Worm (Caenorhabditis elegans) whole organism, mixed stage, embryonic: ENCODE data around the gene F48G7.8.

Source experiments
- M03D4.4 ChIP-seq: sonication (generic microtip); optimal IDR thresholded peaks from 2 replicates; lab custom pipeline; 2017; ENCODE audit warnings: mild to moderate bottlenecking, missing genetic modification characterization, missing compliant biosample characterization
- bed-3 ChIP-seq: fragments of 200-800 bp; sonication (Bioruptor generic); optimal IDR thresholded peaks from 3 replicates; lab custom pipeline; 2018; ENCODE audit warnings: mild to moderate bottlenecking, missing genetic modification characterization, moderate library complexity, missing compliant biosample characterization
- blmp-1 ChIP-seq: fragments of 150-350 bp; optimal IDR thresholded peaks from 2 replicates; lab custom pipeline; 2014; ENCODE audit warnings: missing biosample characterization, missing genetic modification characterization
- ceh-39 ChIP-seq: fragments of 150-350 bp; optimal IDR thresholded peaks from 2 replicates; lab custom pipeline; 2014; ENCODE audit warnings: missing biosample characterization, missing genetic modification characterization
- ceh-83 ChIP-seq: fragments of 200-800 bp; sonication (Bioruptor generic); optimal IDR thresholded peaks from 2 replicates; lab custom pipeline; 2018; ENCODE audit warnings: mild to moderate bottlenecking, missing genetic modification characterization, missing compliant biosample characterization
- ces-1 ChIP-seq: fragments of 150-350 bp; optimal IDR thresholded peaks from 2 replicates; lab custom pipeline; 2014; ENCODE audit warnings: missing biosample characterization, missing genetic modification reagents, missing genetic modification characterization
- cnd-1 ChIP-seq: fragments of 200-800 bp; sonication (Bioruptor generic); optimal IDR thresholded peaks from 2 replicates; lab custom pipeline; 2018; ENCODE audit warnings: mild to moderate bottlenecking, missing genetic modification characterization, missing compliant biosample characterization
- drap-1 ChIP-seq: fragments of 200-800 bp; sonication (Bioruptor generic); optimal IDR thresholded peaks from 3 replicates; lab custom pipeline; 2018; ENCODE audit warnings: mild to moderate bottlenecking, missing genetic modification characterization, missing compliant biosample characterization
- elt-1 ChIP-seq: sonication (generic microtip); optimal IDR thresholded peaks from 2 replicates; lab custom pipeline; 2017; ENCODE audit warnings: missing genetic modification characterization, mild to moderate bottlenecking, missing compliant biosample characterization, antibody characterized with exemption, moderate library complexity, borderline replicate concordance; ENCODE audit not compliant: insufficient read depth
- elt-3 ChIP-seq: fragments of 150-350 bp; optimal IDR thresholded peaks from 2 replicates; lab custom pipeline; 2014; ENCODE audit warnings: missing biosample characterization, missing genetic modification characterization
- flh-1 ChIP-seq: fragments of 200-800 bp; sonication (Bioruptor generic); optimal IDR thresholded peaks from 2 replicates; lab custom pipeline; 2018; ENCODE audit warnings: mild to moderate bottlenecking, missing genetic modification characterization, moderate library complexity, missing compliant biosample characterization
- ham-2 ChIP-seq: fragments of 200-800 bp; sonication (Bioruptor generic); optimal IDR thresholded peaks from 2 replicates; lab custom pipeline; 2018; ENCODE audit warnings: mild to moderate bottlenecking, missing genetic modification characterization, missing compliant biosample characterization
- hlh-1 ChIP-seq: fragments of 150-350 bp; optimal IDR thresholded peaks from 2 replicates; lab custom pipeline; 2014; ENCODE audit warnings: missing biosample characterization, missing genetic modification reagents, missing genetic modification characterization
- lin-13 ChIP-seq: fragments of 150-350 bp; optimal IDR thresholded peaks from 2 replicates; lab custom pipeline; 2014; ENCODE audit warnings: missing biosample characterization, missing genetic modification characterization
- lin-32 ChIP-seq: fragments of 200-800 bp; sonication (Bioruptor generic); optimal IDR thresholded peaks from 2 replicates; lab custom pipeline; 2018; ENCODE audit warnings: mild to moderate bottlenecking, missing genetic modification characterization, missing compliant biosample characterization
- lsy-2 ChIP-seq: fragments of 150-350 bp; optimal IDR thresholded peaks from 2 replicates; lab custom pipeline; 2014; ENCODE audit warnings: missing biosample characterization, missing genetic modification characterization
- mab-5 ChIP-seq: fragments of 150-350 bp; optimal IDR thresholded peaks from 2 replicates; lab custom pipeline; 2014; ENCODE audit warnings: missing biosample characterization, missing genetic modification characterization
- mep-1 ChIP-seq: fragments of 150-350 bp; optimal IDR thresholded peaks from 2 replicates; lab custom pipeline; 2017; ENCODE audit warnings: missing biosample characterization, missing genetic modification reagents, missing genetic modification characterization, inconsistent platforms
- mls-2 ChIP-seq: sonication (generic microtip); optimal IDR thresholded peaks from 2 replicates; lab custom pipeline; 2016; ENCODE audit warnings: mild to moderate bottlenecking, missing genetic modification characterization, moderate library complexity, missing compliant biosample characterization
- nhr-12 ChIP-seq: fragments of 150-350 bp; optimal IDR thresholded peaks from 2 replicates; lab custom pipeline; 2014; ENCODE audit warnings: missing biosample characterization, missing genetic modification characterization
- nhr-2 ChIP-seq: fragments of 150-350 bp; optimal IDR thresholded peaks from 2 replicates; lab custom pipeline; 2014; ENCODE audit warnings: missing biosample characterization, missing genetic modification characterization
- nhr-237 ChIP-seq: fragments of 150-350 bp; optimal IDR thresholded peaks from 2 replicates; lab custom pipeline; 2014; ENCODE audit warnings: missing biosample characterization, missing genetic modification characterization
- nhr-28 ChIP-seq: fragments of 150-350 bp; optimal IDR thresholded peaks from 2 replicates; lab custom pipeline; 2014; ENCODE audit warnings: missing biosample characterization, missing genetic modification characterization
- nhr-76 ChIP-seq: sonication (generic microtip); optimal IDR thresholded peaks from 2 replicates; lab custom pipeline; 2017; ENCODE audit warnings: missing biosample characterization, missing genetic modification characterization
- pha-4 ChIP-seq: fragments of 150-350 bp; optimal IDR thresholded peaks from 2 replicates; lab custom pipeline; 2018; ENCODE audit warnings: missing biosample characterization, missing genetic modification reagents, missing genetic modification characterization
- sem-2 ChIP-seq: fragments of 200-800 bp; sonication (Bioruptor generic); optimal IDR thresholded peaks from 2 replicates; lab custom pipeline; 2018; ENCODE audit warnings: mild to moderate bottlenecking, missing genetic modification characterization, missing compliant biosample characterization
- snpc-4 ChIP-seq: fragments of 150-350 bp; optimal IDR thresholded peaks from 2 replicates; lab custom pipeline; 2014; ENCODE audit warnings: missing biosample characterization, missing genetic modification characterization
- sptf-1 ChIP-seq: sonication (generic microtip); optimal IDR thresholded peaks from 2 replicates; lab custom pipeline; 2017; ENCODE audit warnings: mild to moderate bottlenecking, missing genetic modification characterization, moderate library complexity, missing compliant biosample characterization
- unc-120 ChIP-seq: sonication (generic microtip); optimal IDR thresholded peaks from 2 replicates; lab custom pipeline; 2017; ENCODE audit warnings: missing genetic modification characterization, missing compliant biosample characterization; ENCODE audit not compliant: poor library complexity, severe bottlenecking
- unc-39 ChIP-seq: fragments of 150-350 bp; optimal IDR thresholded peaks from 2 replicates; lab custom pipeline; 2014; ENCODE audit warnings: missing biosample characterization, missing genetic modification characterization
- unc-62 ChIP-seq: fragments of 150-350 bp; optimal IDR thresholded peaks from 2 replicates; lab custom pipeline; 2014; ENCODE audit warnings: missing biosample characterization, missing genetic modification reagents, missing genetic modification characterization
- zip-8 ChIP-seq: fragments of 150-350 bp; optimal IDR thresholded peaks from 2 replicates; lab custom pipeline; 2014; ENCODE audit warnings: missing biosample characterization, missing genetic modification characterization
- ztf-11 ChIP-seq: fragments of 150-350 bp; optimal IDR thresholded peaks from 2 replicates; lab custom pipeline; 2014; ENCODE audit warnings: missing biosample characterization, missing genetic modification characterization

Gene F48G7.8

DNA sequence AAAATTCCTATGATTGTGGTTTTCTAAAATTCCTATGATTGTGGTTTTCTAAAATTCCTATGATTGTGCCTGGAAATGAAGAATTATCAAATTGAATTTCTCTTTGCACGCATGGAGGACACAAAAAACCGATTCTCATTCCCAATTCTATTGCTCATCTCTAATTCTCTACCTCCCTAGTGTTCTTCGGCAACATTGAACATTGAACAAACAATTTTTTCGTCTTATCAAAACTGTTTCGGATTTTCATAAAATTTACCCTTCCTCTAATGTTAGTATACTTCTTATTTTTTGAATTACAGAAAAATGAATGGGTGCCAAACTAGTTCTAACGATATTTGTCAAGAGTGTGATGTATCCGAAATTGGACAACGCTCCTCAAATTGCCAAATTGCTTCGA is 8.8 kb upstream of the F48G7.8 start, which contains the start of gene pals-31:
Gene pals-31 (plus strand): TSS at position 301 of the 400 bp plus-strand sequence.
- TF ChIP-seq drap-1 (no peak), bed-3 (GFP tag; lab: Kevin White, UChicago) (no peak), ces-1 (GFP tag; lab: Kevin White, UChicago) (no peak), nhr-2 (tag; lab: Kevin White, UChicago) (no peak), sptf-1 (no peak), ceh-83 (GFP tag; lab: Kevin White, UChicago) (no peak), unc-62 (GFP tag; lab: Kevin White, UChicago) (no peak), nhr-76 (tag; lab: Kevin White, UChicago) (no peak), pha-4 (no peak), ham-2 (GFP tag; lab: Kevin White, UChicago) (no peak), zip-8 (tag; lab: Kevin White, UChicago) (no peak), elt-1 (tag; lab: Kevin White, UChicago) (no peak), M03D4.4 (tag; lab: Kevin White, UChicago) (no peak), lsy-2 (tag; lab: Kevin White, UChicago) (no peak), sem-2 (GFP tag; lab: Kevin White, UChicago) (no peak)
- TF ChIP-seq, all 35 proteins: peak for 0

DNA sequence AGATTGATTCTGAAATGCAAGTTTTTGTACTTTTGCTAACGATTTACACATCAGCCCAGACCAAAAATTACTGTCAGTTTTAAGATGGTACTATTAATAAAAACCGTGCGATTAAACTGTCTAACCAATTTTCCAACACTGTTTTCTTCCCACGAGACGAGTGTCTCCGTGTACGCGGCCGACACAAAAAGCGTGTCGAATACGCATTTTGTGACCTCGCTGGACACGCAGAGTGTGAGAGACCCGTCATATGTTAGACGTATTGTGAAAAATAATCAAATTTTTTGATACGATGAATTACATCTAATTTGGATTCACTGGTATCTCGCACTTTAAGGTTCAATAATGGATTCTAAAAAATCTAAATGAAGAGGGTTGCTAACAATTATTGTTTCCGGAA is 8.1 kb upstream of the F48G7.8 start:
- TF ChIP-seq nhr-12 (tag; lab: Kevin White, UChicago) (no peak), pha-4 (no peak), elt-3 (tag; lab: Kevin White, UChicago) (no peak), hlh-1 (no peak), nhr-28 (no peak), ztf-11 (no peak), ham-2 (GFP tag; lab: Kevin White, UChicago) (no peak), drap-1 (no peak), ceh-39 (tag; lab: Kevin White, UChicago) (no peak), snpc-4 (tag; lab: Kevin White, UChicago) (no peak), unc-39 (tag; lab: Kevin White, UChicago) (no peak), cnd-1 (tag; lab: Kevin White, UChicago) (no peak), elt-1 (tag; lab: Kevin White, UChicago) (no peak), ces-1 (GFP tag; lab: Kevin White, UChicago) (no peak), mls-2 (tag; lab: Kevin White, UChicago) (no peak), sptf-1 (no peak), blmp-1 (tag; lab: Kevin White, UChicago) (no peak), ceh-83 (GFP tag; lab: Kevin White, UChicago) (no peak)

DNA sequence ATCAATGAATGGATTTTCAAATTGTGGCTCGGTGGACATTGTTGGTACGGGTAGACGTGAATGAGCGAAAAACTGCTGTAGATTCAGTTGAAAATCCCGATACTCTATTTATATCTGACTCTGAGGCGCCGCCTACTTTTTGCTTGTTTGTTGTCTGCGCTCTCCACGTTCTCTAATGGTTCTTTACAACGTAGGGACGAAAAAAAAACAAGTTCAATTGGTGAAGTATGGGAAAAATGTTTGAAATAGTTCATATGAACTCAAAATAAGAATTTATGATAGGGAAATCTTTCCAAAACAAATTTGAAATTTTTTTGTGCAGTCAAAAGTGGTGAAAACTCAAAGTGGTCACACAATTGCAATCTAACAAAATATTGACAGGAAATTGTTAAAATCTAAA is 7.4 kb upstream of the F48G7.8 start, which contains the start of gene F48G7.10:
Gene F48G7.10 (minus strand): TSS at position 101 of the 400 bp plus-strand sequence.
- no peak for TF ChIP-seq lin-32

DNA sequence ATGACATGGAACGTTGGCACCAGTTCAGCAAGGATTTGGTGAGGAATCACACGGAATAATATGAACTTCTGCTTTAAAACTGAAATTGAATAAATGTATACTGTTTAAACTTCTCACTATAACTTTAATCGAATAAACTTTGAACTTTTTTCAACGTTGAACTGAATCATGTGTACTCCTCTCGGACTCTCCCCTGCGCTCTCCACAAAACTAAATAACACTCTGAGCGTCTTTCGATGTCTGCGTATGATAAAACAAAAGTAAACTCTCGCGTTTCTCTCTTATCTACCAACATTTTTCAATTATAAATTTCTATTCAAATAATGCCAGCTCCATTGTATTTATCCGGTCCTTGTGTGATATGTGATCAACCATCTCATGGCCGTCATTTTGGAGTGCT is 4.3 kb upstream of the F48G7.8 start:
- TF ChIP-seq unc-62 (GFP tag; lab: Kevin White, UChicago) (no peak), nhr-2 (tag; lab: Kevin White, UChicago) (no peak), nhr-76 (tag; lab: Kevin White, UChicago) (no peak), mep-1 (no peak), ceh-39 (tag; lab: Kevin White, UChicago) (no peak), elt-3 (tag; lab: Kevin White, UChicago) (no peak), drap-1 (no peak), pha-4 (no peak), lin-13 (no peak), nhr-12 (tag; lab: Kevin White, UChicago) (no peak), snpc-4 (tag; lab: Kevin White, UChicago) (no peak), sem-2 (GFP tag; lab: Kevin White, UChicago) (no peak), zip-8 (tag; lab: Kevin White, UChicago) (no peak), ceh-83 (GFP tag; lab: Kevin White, UChicago) (no peak), flh-1 (no peak), mab-5 (tag; lab: Kevin White, UChicago) (no peak), ham-2 (GFP tag; lab: Kevin White, UChicago) (no peak), unc-120 (tag; lab: Kevin White, UChicago) (no peak), nhr-28 (no peak), cnd-1 (tag; lab: Kevin White, UChicago) (no peak)

DNA sequence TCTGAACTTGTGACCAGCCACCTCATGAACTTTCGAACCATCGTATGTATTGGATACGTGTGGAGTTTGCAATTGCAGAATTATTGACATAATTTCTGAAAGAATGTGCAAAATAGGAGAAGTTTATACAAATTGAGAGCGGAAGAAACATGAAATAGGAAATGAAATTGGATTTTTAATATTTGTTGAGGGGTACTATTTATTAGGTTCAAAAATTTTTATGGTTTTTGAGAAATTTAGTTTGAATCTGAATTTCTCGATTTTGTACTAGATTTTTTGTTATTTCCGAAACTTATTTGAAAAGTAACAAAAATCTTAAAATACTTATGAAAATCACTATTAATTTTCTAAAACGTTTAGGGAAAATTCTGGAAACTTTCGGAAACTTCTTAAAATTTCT is 1.0 kb upstream of the F48G7.8 start, which contains the start of gene F48G7.9:
Gene F48G7.9 (minus strand): TSS at position 101 of the 400 bp plus-strand sequence.
- TF ChIP-seq cnd-1 (tag; lab: Kevin White, UChicago) (no peak), flh-1 (no peak), mls-2 (tag; lab: Kevin White, UChicago) (no peak), nhr-237 (tag; lab: Kevin White, UChicago) (no peak), bed-3 (GFP tag; lab: Kevin White, UChicago) (no peak), unc-62 (GFP tag; lab: Kevin White, UChicago) (no peak), sem-2 (GFP tag; lab: Kevin White, UChicago) (no peak), elt-3 (tag; lab: Kevin White, UChicago) (no peak), M03D4.4 (tag; lab: Kevin White, UChicago) (no peak), ztf-11 (no peak), blmp-1 (tag; lab: Kevin White, UChicago) (no peak), nhr-2 (tag; lab: Kevin White, UChicago) (no peak), hlh-1 (no peak)
